Fruit fly (Drosophila melanogaster) S2 (cell line): ENCODE results near the gene CG34328.

ENCODE experiments used
- CG8478 ChIP-seq: fragments of >200 bp; optimal IDR thresholded peaks from 2 replicates; lab custom pipeline; 2018
- CTCF ChIP-seq, 2 experiments: fragments of >200 bp; optimal IDR thresholded peaks; 2 replicates each; lab custom pipeline; 2018

DNA sequence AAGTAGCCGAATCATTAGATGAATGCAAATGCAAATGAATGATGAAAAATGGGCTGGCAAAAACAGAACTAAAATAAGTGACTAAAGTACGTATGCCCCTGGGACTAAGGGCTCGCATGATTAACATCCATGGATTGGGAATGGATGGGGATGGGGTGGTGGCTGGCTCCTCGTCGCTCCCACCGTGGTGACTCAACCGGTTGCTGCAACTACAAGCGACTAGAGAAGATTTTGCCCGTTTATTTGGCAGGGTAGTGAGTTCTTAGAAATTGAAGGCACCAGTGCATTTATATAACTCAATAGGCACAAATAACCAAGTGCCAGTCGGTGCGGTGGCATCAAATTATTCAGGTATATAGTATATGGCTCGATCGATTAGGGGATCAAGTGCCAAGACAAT is 13.1 kb downstream of the CG34328 start, which contains the start of gene Tsf1:
- no peak for TF ChIP-seq CG8478 (lab: Kevin White, UChicago)
- TF ChIP-seq CTCF (optimal IDR thresholded peaks at IDR 0.05; lab: Kevin White, UChicago): no peak
